Fruit fly (Drosophila melanogaster) whole organism, embryonic: ENCODE data around the gene Mst98Cb.
A peak's percentile ranks its signal among the peaks of the same experiment; 100 is the strongest.

ENCODE experiments used
- B-H2 ChIP-seq: fragments of 200-800 bp; sonication (Bioruptor generic); optimal IDR thresholded peaks from 2 replicates; lab custom pipeline; 2018; ENCODE audit warnings: missing biosample characterization, mild to moderate bottlenecking, missing genetic modification characterization
- Bgb ChIP-seq: fragments of 200-800 bp; sonication (Bioruptor generic); IDR thresholded peaks from 2 replicates; pipeline ENCODE4 v1.3.6; 2022; ENCODE audit warnings: missing biosample characterization, missing genetic modification characterization; ENCODE audit not compliant: partially characterized antibody
- CG10321 ChIP-seq: fragments of 200-800 bp; sonication (Bioruptor generic); IDR thresholded peaks from 2 replicates; pipeline ENCODE4 v1.3.6; 2022; ENCODE audit warnings: missing biosample characterization, missing genetic modification characterization
- CG11093 ChIP-seq: fragments of 200-800 bp; sonication (Bioruptor generic); IDR thresholded peaks from 3 replicates; pipeline ENCODE4 v1.3.6; 2022; ENCODE audit warnings: missing biosample characterization, missing genetic modification characterization
- CG12219 ChIP-seq: fragments of 200-800 bp; sonication (Bioruptor generic); optimal IDR thresholded peaks from 3 replicates; lab custom pipeline; 2018; ENCODE audit warnings: missing biosample characterization, mild to moderate bottlenecking, missing genetic modification characterization
- CG13424 ChIP-seq: fragments of 200-800 bp; sonication (Bioruptor generic); optimal IDR thresholded peaks from 2 replicates; lab custom pipeline; 2019; ENCODE audit warnings: missing biosample characterization, mild to moderate bottlenecking, missing genetic modification characterization, moderate library complexity
- CG13775 ChIP-seq: fragments of 200-800 bp; sonication (Bioruptor generic); optimal IDR thresholded peaks from 3 replicates; lab custom pipeline; 2017; ENCODE audit warnings: missing biosample characterization, mild to moderate bottlenecking, missing genetic modification characterization
- CG14014 ChIP-seq: fragments of 200-800 bp; sonication (Bioruptor generic); IDR thresholded peaks from 2 replicates; pipeline ENCODE4 v1.3.6; 2022; ENCODE audit warnings: missing biosample characterization, missing genetic modification characterization
- CG1647 ChIP-seq: fragments of 200-800 bp; sonication (Bioruptor generic); optimal IDR thresholded peaks from 3 replicates; lab custom pipeline; 2016; ENCODE audit warnings: missing biosample characterization, missing genetic modification characterization
- CG16863 ChIP-seq: fragments of 200-800 bp; sonication (Bioruptor generic); optimal IDR thresholded peaks from 3 replicates; lab custom pipeline; 2016; ENCODE audit warnings: missing biosample characterization, missing genetic modification characterization
- CG30020 ChIP-seq: fragments of 200-800 bp; optimal IDR thresholded peaks from 2 replicates; lab custom pipeline; 2019; ENCODE audit warnings: missing biosample characterization, mild to moderate bottlenecking, missing genetic modification characterization, moderate library complexity
- CG30403 ChIP-seq: fragments of 200-800 bp; sonication (Bioruptor generic); optimal IDR thresholded peaks from 3 replicates; lab custom pipeline; 2016; ENCODE audit warnings: missing biosample characterization, missing genetic modification characterization
- CG32767 ChIP-seq: fragments of 200-800 bp; sonication (Bioruptor generic); IDR thresholded peaks from 2 replicates; pipeline ENCODE4 v1.3.6; 2022; ENCODE audit warnings: missing biosample characterization, missing genetic modification characterization
- CG4328 ChIP-seq: fragments of 200-800 bp; sonication (Bioruptor generic); optimal IDR thresholded peaks from 3 replicates; lab custom pipeline; 2017; ENCODE audit warnings: missing biosample characterization, missing genetic modification reagents, missing genetic modification characterization
- CG4424 ChIP-seq: fragments of 200-800 bp; sonication (Bioruptor generic); optimal IDR thresholded peaks from 3 replicates; lab custom pipeline; 2016; ENCODE audit warnings: missing biosample characterization, missing genetic modification characterization
- CG6272 ChIP-seq: fragments of 200-800 bp; sonication (Bioruptor generic); IDR thresholded peaks from 2 replicates; pipeline ENCODE4 v1.3.6; 2022; ENCODE audit warnings: missing biosample characterization, missing genetic modification characterization
- CG6813 ChIP-seq: fragments of 200-800 bp; sonication (Bioruptor generic); optimal IDR thresholded peaks from 2 replicates; lab custom pipeline; 2017; ENCODE audit warnings: missing biosample characterization, missing genetic modification characterization, mild to moderate bottlenecking, moderate library complexity, missing genetic modification reagents
- CG7271 ChIP-seq: fragments of 200-800 bp; sonication (Bioruptor generic); optimal IDR thresholded peaks from 2 replicates; lab custom pipeline; 2018; ENCODE audit warnings: missing biosample characterization, mild to moderate bottlenecking, missing genetic modification characterization, moderate library complexity
- CG7556 ChIP-seq: fragments of 200-800 bp; sonication (Bioruptor generic); optimal IDR thresholded peaks from 2 replicates; lab custom pipeline; 2017; ENCODE audit warnings: missing biosample characterization, mild to moderate bottlenecking, missing genetic modification characterization
- CG7963 ChIP-seq: fragments of 200-800 bp; sonication (Bioruptor generic); IDR thresholded peaks from 3 replicates; pipeline ENCODE4 v1.3.6; 2022; ENCODE audit warnings: missing biosample characterization, missing genetic modification characterization; ENCODE audit not compliant: partially characterized antibody
- CG8478 ChIP-seq: fragments of >200 bp; optimal IDR thresholded peaks from 2 replicates; lab custom pipeline; 2018
- CG9876 ChIP-seq: fragments of 200-800 bp; sonication (Bioruptor generic); optimal IDR thresholded peaks from 2 replicates; lab custom pipeline; 2016; ENCODE audit warnings: missing biosample characterization, missing genetic modification characterization
- Dip3 ChIP-seq: fragments of 200-800 bp; sonication (Bioruptor generic); optimal IDR thresholded peaks from 3 replicates; lab custom pipeline; 2016; ENCODE audit warnings: missing biosample characterization, missing genetic modification characterization
- Doc3 ChIP-seq: fragments of 200-800 bp; sonication (Bioruptor generic); IDR thresholded peaks from 3 replicates; pipeline ENCODE4 v1.3.6; 2022; ENCODE audit warnings: missing biosample characterization, missing genetic modification characterization; ENCODE audit not compliant: partially characterized antibody
- Ets65A ChIP-seq: fragments of 200-800 bp; sonication (Bioruptor generic); peaks from one replicate; lab custom pipeline; 2016; ENCODE audit warnings: missing biosample characterization, missing genetic modification characterization
- HLH54F ChIP-seq: fragments of 200-800 bp; sonication (Bioruptor generic); optimal IDR thresholded peaks from 3 replicates; lab custom pipeline; 2016; ENCODE audit warnings: missing biosample characterization, missing genetic modification characterization
- Hand ChIP-seq: fragments of 200-800 bp; sonication (Bioruptor generic); optimal IDR thresholded peaks from 2 replicates; lab custom pipeline; 2017; ENCODE audit warnings: mild to moderate bottlenecking, missing biosample characterization, missing genetic modification reagents, missing genetic modification characterization
- Hey ChIP-seq: fragments of 200-800 bp; sonication (Bioruptor generic); optimal IDR thresholded peaks from 3 replicates; lab custom pipeline; 2018; ENCODE audit warnings: missing biosample characterization, mild to moderate bottlenecking, missing genetic modification characterization
- Kr ChIP-seq: fragments of 200-800 bp; sonication (Bioruptor generic); optimal IDR thresholded peaks from 2 replicates; lab custom pipeline; 2017; ENCODE audit warnings: missing biosample characterization, mild to moderate bottlenecking, missing genetic modification characterization
- Med ChIP-seq: fragments of 200-800 bp; sonication (Bioruptor generic); peaks from one replicate; lab custom pipeline; 2016; ENCODE audit warnings: missing biosample characterization, missing genetic modification characterization, mild to moderate bottlenecking, inconsistent platforms, moderate library complexity
- Ravus ChIP-seq: fragments of 200-800 bp; sonication (Bioruptor generic); IDR thresholded peaks from 2 replicates; pipeline ENCODE4 v1.3.6; 2022; ENCODE audit warnings: missing biosample characterization, missing genetic modification characterization
- Trl ChIP-seq, 3 experiments: fragments of >200 bp in 2 of 3; fragments of 200-800 bp in 1 of 3; sonication (Bioruptor generic) in 1 of 3; optimal IDR thresholded peaks; 2 replicates in 1 of 3; 3 replicates in 2 of 3; lab custom pipeline; 2016 to 2017; ENCODE audit warnings: missing biosample characterization in 1 of 3, missing genetic modification characterization in 1 of 3
- Usf ChIP-seq: fragments of 200-800 bp; sonication (Bioruptor generic); optimal IDR thresholded peaks from 2 replicates; lab custom pipeline; 2017; ENCODE audit warnings: missing genotype, missing biosample characterization, missing genetic modification characterization
- cas ChIP-seq: fragments of 200-800 bp; sonication (Bioruptor generic); IDR thresholded peaks from 2 replicates; pipeline ENCODE4 v1.3.6; 2022; ENCODE audit warnings: missing biosample characterization, missing genetic modification characterization
- emc ChIP-seq: fragments of 200-800 bp; sonication (Bioruptor generic); optimal IDR thresholded peaks from 2 replicates; lab custom pipeline; 2016; ENCODE audit warnings: missing biosample characterization, missing genetic modification characterization
- fd96Cb ChIP-seq: fragments of 200-800 bp; sonication (Bioruptor generic); optimal IDR thresholded peaks from 2 replicates; lab custom pipeline; 2018; ENCODE audit warnings: missing biosample characterization, mild to moderate bottlenecking, missing genetic modification characterization, moderate library complexity
- grau ChIP-seq: fragments of 200-800 bp; optimal IDR thresholded peaks from 3 replicates; lab custom pipeline; 2019; ENCODE audit warnings: missing biosample characterization, mild to moderate bottlenecking, missing genetic modification characterization, moderate library complexity
- hkb ChIP-seq, 2 experiments: fragments of 200-800 bp in 1 of 2; fragments of >200 bp in 1 of 2; sonication (Bioruptor generic) in 1 of 2; IDR thresholded peaks in 1 of 2; optimal IDR thresholded peaks in 1 of 2; 2 replicates each; pipeline versions ENCODE4 v1.3.6 to Lab custom; 2017 to 2022; ENCODE audit warnings: missing biosample characterization in 1 of 2, missing genetic modification characterization in 1 of 2
- jing ChIP-seq: fragments of 200-800 bp; sonication (Bioruptor generic); optimal IDR thresholded peaks from 2 replicates; lab custom pipeline; 2018; ENCODE audit warnings: missing biosample characterization, mild to moderate bottlenecking, missing genetic modification characterization
- lilli ChIP-seq: fragments of 200-800 bp; sonication (Bioruptor generic); optimal IDR thresholded peaks from 3 replicates; lab custom pipeline; 2016; ENCODE audit warnings: missing biosample characterization, missing genetic modification characterization
- nau ChIP-seq: fragments of 200-800 bp; sonication (Bioruptor generic); optimal IDR thresholded peaks from 3 replicates; lab custom pipeline; 2017; ENCODE audit warnings: missing biosample characterization, mild to moderate bottlenecking, missing genetic modification characterization, missing genetic modification reagents
- onecut ChIP-seq: fragments of 200-800 bp; sonication (Bioruptor generic); IDR thresholded peaks from 2 replicates; pipeline ENCODE4 v1.3.6; 2022; ENCODE audit warnings: missing biosample characterization, missing genetic modification characterization
- prd ChIP-seq, 3 experiments: fragments of >200 bp in 2 of 3; fragments of 200-800 bp in 1 of 3; sonication (Bioruptor generic) in 1 of 3; optimal IDR thresholded peaks in 2 of 3; IDR thresholded peaks in 1 of 3; 2 replicates in 2 of 3; 3 replicates in 1 of 3; pipeline versions ENCODE4 v1.3.6 to Lab custom; 2017 to 2022; ENCODE audit warnings: missing biosample characterization in 1 of 3, missing genetic modification characterization in 1 of 3
- schlank ChIP-seq: fragments of 200-800 bp; sonication (Bioruptor generic); optimal IDR thresholded peaks from 2 replicates; lab custom pipeline; 2018; ENCODE audit warnings: missing biosample characterization, mild to moderate bottlenecking, missing genetic modification characterization
- sim ChIP-seq: fragments of 200-800 bp; sonication (Bioruptor generic); IDR thresholded peaks from 2 replicates; pipeline ENCODE4 v1.3.6; 2022; ENCODE audit warnings: missing biosample characterization, missing genetic modification characterization
- slbo ChIP-seq: fragments of 200-800 bp; sonication (Bioruptor generic); IDR thresholded peaks from 2 replicates; pipeline ENCODE4 v1.3.6; 2022; ENCODE audit warnings: missing biosample characterization, missing genetic modification characterization
- sr ChIP-seq: fragments of 200-800 bp; sonication (Bioruptor generic); IDR thresholded peaks from 3 replicates; pipeline ENCODE4 v1.3.6; 2022; ENCODE audit warnings: missing biosample characterization, missing genetic modification characterization
- stc ChIP-seq: fragments of 200-800 bp; sonication (Bioruptor generic); IDR thresholded peaks from 2 replicates; pipeline ENCODE4 v1.3.6; 2022; ENCODE audit warnings: missing biosample characterization, missing genetic modification characterization
- tll ChIP-seq, 2 experiments: fragments of 200-800 bp in 1 of 2; fragments of >200 bp in 1 of 2; sonication (Bioruptor generic) in 1 of 2; optimal IDR thresholded peaks; 2 replicates each; lab custom pipeline; 2017 to 2019; ENCODE audit warnings: missing biosample characterization in 2 of 2, missing genetic modification characterization in 2 of 2, mild to moderate bottlenecking in 1 of 2, moderate library complexity in 1 of 2
- ttk ChIP-seq: fragments of 200-800 bp; sonication (Bioruptor generic); IDR thresholded peaks from 2 replicates; pipeline ENCODE4 v2.1.2; 2022; ENCODE audit warnings: missing biosample characterization, missing genetic modification characterization
- vfl ChIP-seq: fragments of 200-800 bp; sonication (Bioruptor generic); optimal IDR thresholded peaks from 2 replicates; lab custom pipeline; 2016; ENCODE audit warnings: missing biosample characterization, missing genetic modification characterization

Mst98Cb gene

dm6 chr3R:28340606-28340999, 48.0 kb downstream of the Mst98Cb start (continued):
- TF ChIP-seq CG12219 (peak; percentile 1), hkb (optimal IDR thresholded peaks at IDR 0.05; lab: Kevin White, UChicago) (no peak), hkb (GFP tag; IDR thresholded peaks at IDR 0.05; lab: Robert Waterston, UW) (no peak), CG14014 (GFP tag; lab: Robert Waterston, UW) (no peak), lilli (GFP tag; lab: Kevin White, UChicago) (no peak), CG13775 (no peak), sr (no peak), schlank (tag; lab: Kevin White, UChicago) (no peak), Ets65A (GFP tag; lab: Kevin White, UChicago) (no peak), Doc3 (no peak), CG30020 (tag; lab: Kevin White, UChicago) (no peak), Bgb (GFP tag; lab: Robert Waterston, UW) (no peak), Hey (no peak), jing (GFP tag; lab: Kevin White, UChicago) (no peak), B-H2 (no peak), Kr (GFP tag; lab: Kevin White, UChicago) (no peak), HLH54F (no peak), grau (tag; lab: Kevin White, UChicago) (peak; percentile 92), CG1647 (GFP tag; lab: Kevin White, UChicago) (no peak), CG16863 (GFP tag; lab: Kevin White, UChicago) (no peak), CG11093 (GFP tag; lab: Robert Waterston, UW) (no peak), prd (optimal IDR thresholded peaks at IDR 0.05; lab: Kevin White, UChicago) (no peak), prd (GFP tag; IDR thresholded peaks at IDR 0.05; lab: Robert Waterston, UW) (0 out of 3 replicates have a peak, but pooled peaks have one; percentile 8), fd96Cb (tag; lab: Kevin White, UChicago) (no peak), CG6272 (GFP tag; lab: Robert Waterston, UW) (no peak), CG9876 (GFP tag; lab: Kevin White, UChicago) (no peak), CG4328 (no peak), cas (GFP tag; lab: Robert Waterston, UW) (no peak), Usf (GFP tag; lab: Kevin White, UChicago) (no peak), CG30403 (peak; percentile 9), CG10321 (GFP tag; lab: Robert Waterston, UW) (no peak), Med (GFP tag; lab: Kevin White, UChicago) (peak; percentile 56), tll (GFP tag; optimal IDR thresholded peaks at IDR 0.05; lab: Kevin White, UChicago) (peak in 1 of 2 experiments; percentile 54), onecut (GFP tag; lab: Robert Waterston, UW) (peak; percentile 98), CG6813 (no peak), CG7556 (GFP tag; lab: Kevin White, UChicago) (no peak), CG8478 (lab: Kevin White, UChicago) (no peak), Ravus (GFP tag; lab: Robert Waterston, UW) (no peak), nau (GFP tag; lab: Kevin White, UChicago) (peak; percentile 20), CG7271 (tag; lab: Kevin White, UChicago) (no peak), vfl (GFP tag; lab: Kevin White, UChicago) (no peak), ttk (GFP tag; lab: Robert Waterston, UW) (no peak), stc (GFP tag; lab: Robert Waterston, UW) (no peak; the same call in 1 of the 2 replicates), sim (GFP tag; lab: Robert Waterston, UW) (no peak), Dip3 (GFP tag; lab: Kevin White, UChicago) (no peak), emc (GFP tag; lab: Kevin White, UChicago) (no peak), slbo (GFP tag; lab: Robert Waterston, UW) (no peak), CG7963 (no peak), CG4424 (GFP tag; lab: Kevin White, UChicago) (no peak), CG13424 (no peak), Trl (optimal IDR thresholded peaks at IDR 0.05; lab: Kevin White, UChicago) (no peak), Trl (GFP tag; optimal IDR thresholded peaks at IDR 0.05; lab: Kevin White, UChicago) (no peak), Hand (no peak), CG32767 (0 out of 2 replicates have a peak, but pooled peaks have one; percentile 17)
